Worm (Caenorhabditis elegans): ENCODE results near the gene dot-1.2.

- TF ChIP-seq aptf-3 (GFP tag; IDR thresholded peaks at IDR 0.05): no peak
- no peak for TF ChIP-seq unc-62 (GFP tag; optimal IDR thresholded peaks at IDR 0.05)
- TF ChIP-seq pha-4 (tag; optimal IDR thresholded peaks at IDR 0.05): no peak
- no peak for TF ChIP-seq him-1 (tag; optimal IDR thresholded peaks at IDR 0.05)
These were observed 47.9 kb downstream of the dot-1.2 start for ce11 chrX:11821159-11821720.
